Worm (Caenorhabditis elegans): ENCODE results near the gene Y38F1A.1.

The Y38F1A.1 gene

DNA sequence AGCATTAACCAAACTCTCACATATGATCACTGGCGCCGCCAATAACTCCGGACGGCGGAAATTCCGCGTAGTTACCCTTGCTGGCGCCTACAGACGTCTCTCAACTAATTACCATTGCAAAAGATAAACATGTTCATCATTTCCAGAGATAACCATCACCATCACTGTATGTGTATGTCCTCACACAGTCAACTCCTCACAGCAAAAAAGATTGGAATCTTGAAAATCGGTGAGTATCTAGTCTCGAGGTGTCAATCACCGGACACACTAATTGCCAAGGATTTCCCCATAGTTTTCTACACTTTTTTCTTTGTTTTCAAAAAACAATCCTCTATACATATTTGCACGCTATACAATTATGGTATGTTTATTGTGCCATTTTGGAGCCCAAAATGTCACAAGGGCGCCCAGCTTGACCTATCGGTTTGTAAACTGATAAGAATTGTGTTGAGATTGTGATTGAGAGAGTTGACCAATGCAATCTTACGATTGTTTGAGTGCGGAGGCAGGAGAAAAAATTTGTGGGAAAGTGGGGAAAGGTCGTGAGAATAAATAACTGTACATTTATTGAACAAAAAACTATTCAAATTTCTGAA lies 27.5 kb upstream of the Y38F1A.1 start:
- TF ChIP-seq unc-120 (tag; optimal IDR thresholded peaks at IDR 0.05; ENCODE audit: poor library complexity, severe bottlenecking), result no peak
- no peak for TF ChIP-seq snpc-4 (tag; optimal IDR thresholded peaks at IDR 0.05)
- no peak for TF ChIP-seq elt-3 (tag; optimal IDR thresholded peaks at IDR 0.05)
- TF ChIP-seq lin-32 (GFP tag; optimal IDR thresholded peaks at IDR 0.05), result no peak
- no peak for TF ChIP-seq mab-5 (tag; optimal IDR thresholded peaks at IDR 0.05)
- peak; percentile 86 for TF ChIP-seq elt-1 (tag; optimal IDR thresholded peaks at IDR 0.05; ENCODE audit: borderline replicate concordance, insufficient read depth)
- TF ChIP-seq tbx-8 (GFP tag; optimal IDR thresholded peaks at IDR 0.05), result no peak
- TF ChIP-seq M03D4.4 (tag; optimal IDR thresholded peaks at IDR 0.05), result no peak
- TF ChIP-seq hlh-1 (tag; optimal IDR thresholded peaks at IDR 0.05), result no peak
- no peak for TF ChIP-seq sptf-1 (tag; optimal IDR thresholded peaks at IDR 0.05)
- no peak for TF ChIP-seq ham-2 (GFP tag; optimal IDR thresholded peaks at IDR 0.05)
- TF ChIP-seq unc-62 (GFP tag; optimal IDR thresholded peaks at IDR 0.05), result peak; percentile 55

DNA sequence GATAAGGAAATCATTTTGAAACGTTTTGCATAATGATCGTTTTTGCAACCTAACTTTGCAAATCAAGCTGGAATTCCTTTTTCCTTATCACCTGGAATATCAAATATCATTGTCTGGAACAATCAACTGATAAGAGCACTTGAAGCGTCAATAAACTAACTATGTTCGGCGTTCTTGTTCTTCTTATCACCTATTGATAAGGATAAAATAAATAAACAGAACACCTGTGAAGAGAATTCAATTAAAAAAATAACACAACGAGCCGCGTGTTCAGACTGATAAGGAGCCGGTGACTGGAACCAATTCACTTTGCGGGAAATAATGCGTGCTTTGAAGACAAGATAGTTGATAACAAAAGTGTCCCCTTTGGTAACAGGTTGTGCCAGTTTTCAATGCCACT lies 25.6 kb upstream of the Y38F1A.1 start, which contains the start of gene cyd-1:
Gene cyd-1, plus strand, starts transcription at position 380 of the 400 bp plus-strand sequence.
- TF ChIP-seq tbx-8 (GFP tag; optimal IDR thresholded peaks at IDR 0.05) (no peak), elt-1 (tag; optimal IDR thresholded peaks at IDR 0.05; ENCODE audit: borderline replicate concordance, insufficient read depth) (peak; percentile 18), drap-1 (GFP tag; optimal IDR thresholded peaks at IDR 0.05) (no peak), snpc-4 (tag; optimal IDR thresholded peaks at IDR 0.05) (no peak), elt-3 (tag; optimal IDR thresholded peaks at IDR 0.05) (no peak), ceh-43 (GFP tag; optimal IDR thresholded peaks at IDR 0.05) (no peak)

DNA sequence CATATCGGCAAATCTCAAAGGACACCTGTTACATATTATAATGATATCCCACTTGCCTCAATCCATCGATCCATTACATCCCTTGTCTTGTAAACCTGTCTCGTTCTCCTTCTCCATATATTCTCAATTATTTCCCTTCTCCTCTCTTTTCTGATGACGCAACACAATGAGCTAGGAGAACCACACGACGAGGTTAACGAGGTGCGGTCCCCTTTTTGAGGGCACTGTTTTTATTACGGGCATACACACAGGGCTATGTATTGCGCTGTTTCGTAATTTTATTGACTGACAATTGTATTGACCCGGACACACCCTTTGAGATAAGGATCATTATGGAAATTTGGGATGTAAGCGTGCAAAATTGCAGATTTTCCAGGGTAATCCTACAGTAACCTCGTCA lies 24.1 kb upstream of the Y38F1A.1 start:
- TF ChIP-seq ceh-43 (GFP tag; optimal IDR thresholded peaks at IDR 0.05), result no peak
- TF ChIP-seq nhr-2 (tag; optimal IDR thresholded peaks at IDR 0.05), result peak; percentile 99
- no peak for TF ChIP-seq hlh-1 (tag; optimal IDR thresholded peaks at IDR 0.05)
- TF ChIP-seq unc-39 (tag; optimal IDR thresholded peaks at IDR 0.05), result no peak
- TF ChIP-seq mep-1 (tag; optimal IDR thresholded peaks at IDR 0.05), result no peak
- peak; percentile 96 for TF ChIP-seq zip-8 (tag; optimal IDR thresholded peaks at IDR 0.05)
- TF ChIP-seq sptf-1 (tag; optimal IDR thresholded peaks at IDR 0.05), result no peak
- no peak for TF ChIP-seq drap-1 (GFP tag; optimal IDR thresholded peaks at IDR 0.05)
- no peak for TF ChIP-seq mab-5 (tag; optimal IDR thresholded peaks at IDR 0.05)
- TF ChIP-seq pha-4 (tag; optimal IDR thresholded peaks at IDR 0.05), result no peak
- no peak for TF ChIP-seq nhr-237 (tag; optimal IDR thresholded peaks at IDR 0.05)
- TF ChIP-seq tbx-8 (GFP tag; optimal IDR thresholded peaks at IDR 0.05), result no peak
- TF ChIP-seq lin-32 (GFP tag; optimal IDR thresholded peaks at IDR 0.05), result no peak
- TF ChIP-seq M03D4.4 (tag; optimal IDR thresholded peaks at IDR 0.05), result no peak
- TF ChIP-seq nhr-28 (tag; optimal IDR thresholded peaks at IDR 0.05), result no peak
- TF ChIP-seq blmp-1 (tag; optimal IDR thresholded peaks at IDR 0.05), result no peak
- no peak for TF ChIP-seq lsy-2 (tag; optimal IDR thresholded peaks at IDR 0.05)
- peak; percentile 46 for TF ChIP-seq unc-62 (GFP tag; optimal IDR thresholded peaks at IDR 0.05)
- peak; percentile 23 for TF ChIP-seq ceh-83 (GFP tag; optimal IDR thresholded peaks at IDR 0.05)
- no peak for TF ChIP-seq bed-3 (GFP tag; optimal IDR thresholded peaks at IDR 0.05)
- no peak for TF ChIP-seq nhr-76 (tag; optimal IDR thresholded peaks at IDR 0.05)

DNA sequence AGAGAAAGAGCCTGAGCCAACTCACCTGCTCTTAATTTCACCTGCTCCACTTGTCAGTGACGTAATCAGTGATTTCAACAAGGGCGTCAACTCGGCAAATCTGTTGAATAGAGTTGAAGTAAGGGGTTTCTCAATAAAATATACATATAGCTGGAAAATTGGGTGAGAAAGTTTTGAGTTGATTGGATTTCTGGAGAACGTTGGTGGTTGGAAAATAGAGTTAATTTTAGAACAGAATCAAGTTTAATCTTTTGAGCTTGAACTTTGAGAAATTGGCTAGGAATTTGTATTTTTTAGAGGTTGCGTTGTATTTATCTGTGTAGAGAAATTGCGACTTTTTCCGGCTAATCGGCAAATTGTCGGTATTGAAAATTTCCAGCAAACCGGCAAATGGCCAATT lies 15.1 kb upstream of the Y38F1A.1 start, which contains the start of gene Y38F1A.4:
Gene Y38F1A.4, minus strand, starts transcription at position 101 of the 400 bp plus-strand sequence.
- no peak for TF ChIP-seq snpc-4 (tag; optimal IDR thresholded peaks at IDR 0.05)
- no peak for TF ChIP-seq mls-2 (tag; optimal IDR thresholded peaks at IDR 0.05)
- peak; percentile 1 for TF ChIP-seq zip-8 (tag; optimal IDR thresholded peaks at IDR 0.05)
- TF ChIP-seq unc-39 (tag; optimal IDR thresholded peaks at IDR 0.05), result no peak
- TF ChIP-seq M03D4.4 (tag; optimal IDR thresholded peaks at IDR 0.05), result no peak

DNA sequence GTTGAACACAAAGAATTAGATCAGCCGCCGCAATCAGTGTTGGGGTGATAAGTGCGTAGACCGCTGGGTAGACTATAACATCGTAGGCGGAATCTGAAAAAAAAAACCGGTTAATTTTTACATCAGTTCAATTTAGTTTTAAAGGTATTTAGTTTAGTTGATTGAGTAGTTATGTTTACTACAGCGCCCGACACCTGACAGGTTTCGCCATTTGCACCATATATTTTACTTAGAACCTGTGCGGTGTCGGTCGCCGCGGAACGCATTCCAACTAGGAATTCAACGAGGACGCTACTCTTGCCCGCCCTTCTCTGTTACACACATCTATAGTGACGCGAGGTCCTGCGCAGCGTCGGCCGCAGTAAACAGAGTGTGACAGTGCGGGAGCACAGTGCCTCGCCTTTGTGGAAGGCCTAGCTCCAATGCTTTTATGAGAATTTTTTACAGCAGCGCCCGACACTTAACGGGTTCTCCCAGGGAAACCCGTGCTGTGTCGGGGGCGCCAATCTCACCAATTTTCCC lies 13.9 kb upstream of the Y38F1A.1 start:
- TF ChIP-seq ceh-43 (GFP tag; optimal IDR thresholded peaks at IDR 0.05), result no peak
- TF ChIP-seq ceh-83 (GFP tag; optimal IDR thresholded peaks at IDR 0.05), result peak; percentile 56

DNA sequence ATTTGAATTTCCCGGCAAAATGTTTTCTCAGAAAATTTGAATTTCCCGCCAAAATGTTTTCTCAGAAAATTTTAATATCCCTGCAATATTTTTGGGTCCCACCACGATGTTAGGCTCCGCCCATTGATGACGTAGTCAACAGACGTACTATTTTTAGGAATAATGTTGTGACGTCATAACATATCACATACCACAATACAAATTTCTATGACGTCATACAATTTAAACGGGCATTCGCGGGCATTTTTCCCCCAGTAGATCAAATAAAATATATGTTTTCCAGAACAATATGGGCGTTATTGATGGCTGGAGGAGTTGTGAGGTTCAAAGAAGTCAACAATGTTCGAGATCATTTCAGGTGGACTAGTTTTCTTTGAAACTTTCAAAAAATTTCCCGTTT lies 11.7 kb upstream of the Y38F1A.1 start:
- no peak for TF ChIP-seq elt-3 (tag; optimal IDR thresholded peaks at IDR 0.05)
- TF ChIP-seq lin-13 (tag; optimal IDR thresholded peaks at IDR 0.05), result no peak
- TF ChIP-seq blmp-1 (tag; optimal IDR thresholded peaks at IDR 0.05), result no peak
- TF ChIP-seq nhr-28 (tag; optimal IDR thresholded peaks at IDR 0.05), result no peak
- no peak for TF ChIP-seq lin-32 (GFP tag; optimal IDR thresholded peaks at IDR 0.05)
- TF ChIP-seq zip-8 (tag; optimal IDR thresholded peaks at IDR 0.05), result peak; percentile 100
- TF ChIP-seq ceh-39 (tag; optimal IDR thresholded peaks at IDR 0.05), result no peak
